Worm (Caenorhabditis elegans): ENCODE measurements around the gene rod-1.

The rod-1 gene

DNA sequence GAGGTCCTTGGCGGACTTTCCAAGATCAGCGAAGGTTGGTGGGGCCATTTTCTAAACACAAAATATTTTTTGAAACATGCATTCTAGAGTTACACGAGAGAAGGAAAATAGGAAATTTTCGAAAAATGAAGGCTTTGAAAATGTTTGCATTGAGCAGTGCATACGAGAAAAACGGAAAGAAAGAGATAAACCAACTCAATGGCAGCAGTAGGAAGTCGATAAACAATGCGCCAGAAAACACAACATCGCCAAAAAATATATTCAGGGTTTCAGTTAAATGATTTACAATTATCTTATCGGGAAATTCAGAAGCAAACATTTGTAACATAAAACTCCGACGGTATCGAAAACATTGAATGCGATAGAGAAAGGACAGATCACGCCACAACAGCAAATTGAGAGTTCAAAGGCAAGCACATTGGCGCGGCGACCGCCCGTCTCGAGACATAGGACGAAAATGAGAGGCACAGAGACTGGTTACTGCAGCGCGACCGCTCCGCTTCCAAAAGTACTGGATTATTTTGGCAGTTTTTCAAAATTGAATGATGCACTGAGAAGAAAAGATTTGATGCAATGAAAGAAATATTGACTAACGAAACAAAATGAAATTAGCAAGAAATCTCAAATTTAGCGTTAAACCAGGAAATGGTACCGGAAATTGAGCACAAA lies 29.7 kb downstream of the rod-1 start, which contains the start of the genes vdac-1 and R05G6.5 (continued):
- TF ChIP-seq rpc-1 (optimal IDR thresholded peaks at IDR 0.05): no peak
- TF ChIP-seq rpc-1 (tag; optimal IDR thresholded peaks at IDR 0.05): no peak
- peak; percentile 67 for TF ChIP-seq attf-3 (GFP tag; conservative IDR thresholded peaks at IDR 0.05)
- TF ChIP-seq aptf-2 (GFP tag; conservative IDR thresholded peaks at IDR 0.05): no peak
- 0 out of 2 replicates have a peak, but pooled peaks have one; percentile 55 for TF ChIP-seq pbrm-1 (GFP tag; IDR thresholded peaks at IDR 0.05)
- no peak for TF ChIP-seq lag-1 (GFP tag; IDR thresholded peaks at IDR 0.05)
- TF ChIP-seq Y53F4B.3 (GFP tag; IDR thresholded peaks at IDR 0.05): no peak
- peak; percentile 87 for TF ChIP-seq ekl-4 (GFP tag; IDR thresholded peaks at IDR 0.05)
- TF ChIP-seq cebp-1 (GFP tag; IDR thresholded peaks at IDR 0.05): no peak
- TF ChIP-seq cebp-1 (tag; optimal IDR thresholded peaks at IDR 0.05): peak; percentile 73
- TF ChIP-seq B0261.1 (tag; optimal IDR thresholded peaks at IDR 0.05): no peak
- TF ChIP-seq Y56A3A.18 (GFP tag; IDR thresholded peaks at IDR 0.05): no peak
- no peak for TF ChIP-seq akir-1 (GFP tag; optimal IDR thresholded peaks at IDR 0.05)
- TF ChIP-seq ztf-25 (GFP tag; IDR thresholded peaks at IDR 0.05): no peak
- TF ChIP-seq hmg-20 (GFP tag; IDR thresholded peaks at IDR 0.05): no peak
- TF ChIP-seq lin-40 (tag; optimal IDR thresholded peaks at IDR 0.05): peak; percentile 68
- no peak for TF ChIP-seq Y79H2A.3 (GFP tag; conservative IDR thresholded peaks at IDR 0.05)
- no peak for TF ChIP-seq sea-2 (GFP tag; IDR thresholded peaks at IDR 0.05)
- peak; percentile 97 for TF ChIP-seq nhr-80 (tag; optimal IDR thresholded peaks at IDR 0.05)
- TF ChIP-seq egrh-3 (GFP tag; IDR thresholded peaks at IDR 0.05): 0 out of 2 replicates have a peak, but pooled peaks have one; percentile 8
- TF ChIP-seq gei-17 (GFP tag; optimal IDR thresholded peaks at IDR 0.05): no peak
- TF ChIP-seq hlh-12 (tag; optimal IDR thresholded peaks at IDR 0.05): no peak
- no peak for TF ChIP-seq cebp-2 (GFP tag; IDR thresholded peaks at IDR 0.05)
- peak; percentile 44 for TF ChIP-seq atf-7 (tag; optimal IDR thresholded peaks at IDR 0.05)
- TF ChIP-seq athp-1 (tag; optimal IDR thresholded peaks at IDR 0.05): peak; percentile 38
- TF ChIP-seq ccch-3 (GFP tag; optimal IDR thresholded peaks at IDR 0.05): no peak
- peak; percentile 86 for TF ChIP-seq Y53G8AR.9 (GFP tag; conservative IDR thresholded peaks at IDR 0.05)
- peak; percentile 97 for TF ChIP-seq madf-3 (GFP tag; IDR thresholded peaks at IDR 0.05)
- no peak for TF ChIP-seq F10E7.11 (tag; optimal IDR thresholded peaks at IDR 0.05)
- no peak for TF ChIP-seq snpc-3.4 (tag; optimal IDR thresholded peaks at IDR 0.05)
- TF ChIP-seq tbx-9 (tag; optimal IDR thresholded peaks at IDR 0.05; ENCODE audit: borderline replicate concordance): no peak
- TF ChIP-seq ceh-58 (GFP tag; IDR thresholded peaks at IDR 0.05): no peak
- TF ChIP-seq T07F8.4 (tag; optimal IDR thresholded peaks at IDR 0.05): no peak
- TF ChIP-seq lin-54 (GFP tag; optimal IDR thresholded peaks at IDR 0.05): peak; percentile 81
- TF ChIP-seq aptf-3 (GFP tag; IDR thresholded peaks at IDR 0.05): no peak
- no peak for TF ChIP-seq hlh-26 (GFP tag; conservative IDR thresholded peaks at IDR 0.05)
- peak; percentile 73 for TF ChIP-seq dox-1 (GFP tag; IDR thresholded peaks at IDR 0.05)
- TF ChIP-seq unc-130 (GFP tag; optimal IDR thresholded peaks at IDR 0.05): no peak
- TF ChIP-seq ztf-18 (tag; optimal IDR thresholded peaks at IDR 0.05): peak; percentile 42
- peak; percentile 80 for TF ChIP-seq attf-5 (GFP tag; optimal IDR thresholded peaks at IDR 0.05)
- TF ChIP-seq ets-4 (GFP tag; optimal IDR thresholded peaks at IDR 0.05): peak; percentile 48
- TF ChIP-seq ztf-28 (GFP tag; IDR thresholded peaks at IDR 0.05): no peak
- TF ChIP-seq bed-1 (GFP tag; IDR thresholded peaks at IDR 0.05): no peak
- TF ChIP-seq nfya-1 (tag; optimal IDR thresholded peaks at IDR 0.05; ENCODE audit: borderline replicate concordance, insufficient read depth): no peak
- TF ChIP-seq attf-6 (GFP tag; IDR thresholded peaks at IDR 0.05): no peak; the same call in 1 of the 2 replicates
- peak; percentile 75 for TF ChIP-seq B0336.3 (GFP tag; IDR thresholded peaks at IDR 0.05)
- TF ChIP-seq ceh-91 (GFP tag; IDR thresholded peaks at IDR 0.05): no peak
- peak; percentile 42 for TF ChIP-seq chd-7 (tag; optimal IDR thresholded peaks at IDR 0.05)

Measured in whole organism, young adult.